Fruit fly (Drosophila melanogaster) whole organism, embryonic: ENCODE results near the gene galla-2.

Source experiments
- Ada2b ChIP-seq: fragments of 200-800 bp; sonication (Bioruptor generic); IDR thresholded peaks from 2 replicates; pipeline ENCODE4 v1.3.6; 2022; ENCODE audit warnings: missing biosample characterization, missing genetic modification characterization
- Atf3 ChIP-seq: fragments of 200-800 bp; sonication (Bioruptor generic); optimal IDR thresholded peaks from 3 replicates; lab custom pipeline; 2016; ENCODE audit warnings: missing biosample characterization, missing genetic modification characterization
- CG10147 ChIP-seq: fragments of 200-800 bp; sonication (Bioruptor generic); optimal IDR thresholded peaks from 2 replicates; lab custom pipeline; 2019; ENCODE audit warnings: missing biosample characterization, mild to moderate bottlenecking, missing genetic modification characterization, moderate library complexity
- CG1529 ChIP-seq: fragments of 200-800 bp; sonication (Bioruptor generic); optimal IDR thresholded peaks from 3 replicates; lab custom pipeline; 2018; ENCODE audit warnings: missing biosample characterization, missing genetic modification characterization
- CG16815 ChIP-seq: fragments of 200-800 bp; sonication (Bioruptor generic); optimal IDR thresholded peaks from 3 replicates; lab custom pipeline; 2017; ENCODE audit warnings: missing biosample characterization, mild to moderate bottlenecking, missing genetic modification characterization
- CG16863 ChIP-seq: fragments of 200-800 bp; sonication (Bioruptor generic); optimal IDR thresholded peaks from 3 replicates; lab custom pipeline; 2016; ENCODE audit warnings: missing biosample characterization, missing genetic modification characterization
- CG17802 ChIP-seq: fragments of 200-800 bp; sonication (Bioruptor generic); optimal IDR thresholded peaks from 2 replicates; lab custom pipeline; 2018; ENCODE audit warnings: missing biosample characterization, mild to moderate bottlenecking, missing genetic modification characterization, moderate library complexity
- CG18011 ChIP-seq: fragments of 200-800 bp; sonication (Bioruptor generic); optimal IDR thresholded peaks from 2 replicates; lab custom pipeline; 2017; ENCODE audit warnings: missing biosample characterization, missing genetic modification characterization, mild to moderate bottlenecking, moderate library complexity, missing genotype
- CG18262 ChIP-seq: fragments of 200-800 bp; optimal IDR thresholded peaks from 3 replicates; lab custom pipeline; 2019; ENCODE audit warnings: missing biosample characterization, mild to moderate bottlenecking, missing genetic modification characterization, moderate library complexity
- CG1832 ChIP-seq: fragments of 200-800 bp; sonication (Bioruptor generic); optimal IDR thresholded peaks from 2 replicates; lab custom pipeline; 2017; ENCODE audit warnings: missing biosample characterization, mild to moderate bottlenecking, missing genetic modification characterization, inconsistent platforms
- CG3065 ChIP-seq: fragments of 200-800 bp; sonication (Bioruptor generic); optimal IDR thresholded peaks from 2 replicates; lab custom pipeline; 2016; ENCODE audit warnings: missing biosample characterization, missing genetic modification characterization
- CG31224 ChIP-seq: fragments of 200-800 bp; sonication (Bioruptor generic); IDR thresholded peaks from 2 replicates; pipeline ENCODE4 v1.3.6; 2022; ENCODE audit warnings: missing biosample characterization, missing genetic modification characterization
- CG31441 ChIP-seq: fragments of 200-800 bp; sonication (Bioruptor generic); IDR thresholded peaks from 2 replicates; pipeline ENCODE4 v1.3.6; 2022; ENCODE audit warnings: missing biosample characterization, missing genetic modification characterization
- CG34422 ChIP-seq: fragments of 200-800 bp; sonication (Bioruptor generic); IDR thresholded peaks from 3 replicates; pipeline ENCODE4 v1.3.6; 2022; ENCODE audit warnings: missing biosample characterization, missing genetic modification characterization
- CG4282 ChIP-seq: fragments of 200-800 bp; sonication (Bioruptor generic); optimal IDR thresholded peaks from 2 replicates; lab custom pipeline; 2016; ENCODE audit warnings: missing biosample characterization, missing genetic modification characterization
- CG4404 ChIP-seq: fragments of 200-800 bp; sonication (Bioruptor generic); IDR thresholded peaks from 2 replicates; pipeline ENCODE4 v1.3.6; 2022; ENCODE audit warnings: missing biosample characterization, missing genetic modification characterization
- CG4424 ChIP-seq: fragments of 200-800 bp; sonication (Bioruptor generic); optimal IDR thresholded peaks from 3 replicates; lab custom pipeline; 2016; ENCODE audit warnings: missing biosample characterization, missing genetic modification characterization
- CG4820 ChIP-seq: fragments of 200-800 bp; sonication (Bioruptor generic); optimal IDR thresholded peaks from 3 replicates; lab custom pipeline; 2016; ENCODE audit warnings: missing biosample characterization, missing genetic modification characterization
- CG7556 ChIP-seq: fragments of 200-800 bp; sonication (Bioruptor generic); optimal IDR thresholded peaks from 2 replicates; lab custom pipeline; 2017; ENCODE audit warnings: missing biosample characterization, mild to moderate bottlenecking, missing genetic modification characterization
- CG7963 ChIP-seq: fragments of 200-800 bp; sonication (Bioruptor generic); IDR thresholded peaks from 3 replicates; pipeline ENCODE4 v1.3.6; 2022; ENCODE audit warnings: missing biosample characterization, missing genetic modification characterization; ENCODE audit not compliant: partially characterized antibody
- CG7987 ChIP-seq: fragments of 200-800 bp; sonication (Bioruptor generic); optimal IDR thresholded peaks from 2 replicates; lab custom pipeline; 2018; ENCODE audit warnings: missing biosample characterization, mild to moderate bottlenecking, missing genetic modification characterization, moderate library complexity
- Dip2 ChIP-seq: fragments of 200-800 bp; sonication (Bioruptor generic); IDR thresholded peaks from 2 replicates; pipeline ENCODE4 v1.3.6; 2022; ENCODE audit warnings: missing biosample characterization, missing genetic modification characterization
- Elba2 ChIP-seq: fragments of 200-800 bp; sonication (Bioruptor generic); optimal IDR thresholded peaks from 3 replicates; lab custom pipeline; 2016; ENCODE audit warnings: missing biosample characterization, missing genetic modification characterization
- Ets65A ChIP-seq: fragments of 200-800 bp; sonication (Bioruptor generic); peaks from one replicate; lab custom pipeline; 2016; ENCODE audit warnings: missing biosample characterization, missing genetic modification characterization
- Fer3 ChIP-seq: fragments of 200-800 bp; sonication (Bioruptor generic); optimal IDR thresholded peaks from 2 replicates; lab custom pipeline; 2018; ENCODE audit warnings: missing biosample characterization, mild to moderate bottlenecking, missing genetic modification characterization, moderate library complexity
- GATAe ChIP-seq: fragments of 200-800 bp; sonication (Bioruptor generic); conservative IDR thresholded peaks from 2 replicates; pipeline ENCODE4 v1.3.6; 2022; ENCODE audit warnings: missing biosample characterization, missing genetic modification characterization
- Hand ChIP-seq: fragments of 200-800 bp; sonication (Bioruptor generic); optimal IDR thresholded peaks from 2 replicates; lab custom pipeline; 2017; ENCODE audit warnings: mild to moderate bottlenecking, missing biosample characterization, missing genetic modification reagents, missing genetic modification characterization
- Med ChIP-seq: fragments of 200-800 bp; sonication (Bioruptor generic); peaks from one replicate; lab custom pipeline; 2016; ENCODE audit warnings: missing biosample characterization, missing genetic modification characterization, mild to moderate bottlenecking, inconsistent platforms, moderate library complexity
- Opbp ChIP-seq: fragments of 200-800 bp; sonication (Bioruptor generic); IDR thresholded peaks from 3 replicates; pipeline ENCODE4 v1.3.6; 2022; ENCODE audit warnings: missing biosample characterization, missing genetic modification characterization; ENCODE audit not compliant: partially characterized antibody
- ase ChIP-seq: fragments of 200-800 bp; sonication (Bioruptor generic); IDR thresholded peaks from 3 replicates; pipeline ENCODE4 v1.3.6; 2022; ENCODE audit warnings: missing biosample characterization, missing genetic modification characterization
- ash1 ChIP-seq: fragments of 200-800 bp; sonication (Bioruptor generic); optimal IDR thresholded peaks from 2 replicates; lab custom pipeline; 2018; ENCODE audit warnings: missing biosample characterization, mild to moderate bottlenecking, missing genetic modification characterization
- bowl ChIP-seq: fragments of 200-800 bp; sonication (Bioruptor generic); IDR thresholded peaks from 2 replicates; pipeline ENCODE4 v1.3.6; 2022; ENCODE audit warnings: missing biosample characterization, missing genetic modification characterization
- chn ChIP-seq: fragments of 200-800 bp; sonication (Bioruptor generic); optimal IDR thresholded peaks from 2 replicates; lab custom pipeline; 2016; ENCODE audit warnings: missing biosample characterization, missing genetic modification characterization
- ci ChIP-seq: fragments of 200-800 bp; sonication (Bioruptor generic); IDR thresholded peaks from 3 replicates; pipeline ENCODE4 v1.3.6; 2022; ENCODE audit warnings: missing biosample characterization, missing genetic modification characterization
- crol ChIP-seq: fragments of 200-800 bp; sonication (Bioruptor generic); IDR thresholded peaks from 2 replicates; pipeline ENCODE4 v1.3.6; 2022; ENCODE audit warnings: missing biosample characterization, missing genetic modification characterization
- crp ChIP-seq, 2 experiments: fragments of 200-800 bp; sonication (Bioruptor generic); optimal IDR thresholded peaks; 2 replicates in 1 of 2; 3 replicates in 1 of 2; lab custom pipeline; 2017; ENCODE audit warnings: missing biosample characterization in 2 of 2, missing genetic modification characterization in 2 of 2, mild to moderate bottlenecking in 1 of 2, moderate library complexity in 1 of 2
- dpn ChIP-seq, 2 experiments: fragments of 200-800 bp; sonication (Bioruptor generic); optimal IDR thresholded peaks; 3 replicates each; lab custom pipeline; 2016; ENCODE audit warnings: missing biosample characterization in 2 of 2, missing genetic modification characterization in 2 of 2
- fu2 ChIP-seq: fragments of 200-800 bp; sonication (Bioruptor generic); optimal IDR thresholded peaks from 2 replicates; lab custom pipeline; 2016; ENCODE audit warnings: missing biosample characterization, missing genetic modification characterization
- grau ChIP-seq: fragments of 200-800 bp; optimal IDR thresholded peaks from 3 replicates; lab custom pipeline; 2019; ENCODE audit warnings: missing biosample characterization, mild to moderate bottlenecking, missing genetic modification characterization, moderate library complexity
- her ChIP-seq: fragments of 200-800 bp; sonication (Bioruptor generic); optimal IDR thresholded peaks from 2 replicates; lab custom pipeline; 2016; ENCODE audit warnings: missing biosample characterization, missing genetic modification characterization
- kni ChIP-seq: fragments of 200-800 bp; sonication (Bioruptor generic); optimal IDR thresholded peaks from 3 replicates; lab custom pipeline; 2017; ENCODE audit warnings: mild to moderate bottlenecking, missing biosample characterization, missing genetic modification reagents, missing genetic modification characterization
- lov ChIP-seq, 2 experiments: fragments of 200-800 bp in 1 of 2; fragments of >200 bp in 1 of 2; sonication (Bioruptor generic) in 1 of 2; IDR thresholded peaks in 1 of 2; optimal IDR thresholded peaks in 1 of 2; 2 replicates in 1 of 2; 3 replicates in 1 of 2; pipeline versions ENCODE4 v1.3.6 to Lab custom; 2017 to 2022; ENCODE audit warnings: missing biosample characterization in 1 of 2, missing genetic modification characterization in 1 of 2
- otp ChIP-seq: fragments of 200-800 bp; sonication (Bioruptor generic); IDR thresholded peaks from 3 replicates; pipeline ENCODE4, ENCODE4 v1.3.6; 2022; ENCODE audit warnings: missing biosample characterization, missing genetic modification characterization
- pros ChIP-seq: fragments of 200-800 bp; sonication (Bioruptor generic); optimal IDR thresholded peaks from 3 replicates; lab custom pipeline; 2019; ENCODE audit warnings: missing biosample characterization, mild to moderate bottlenecking, missing genetic modification characterization, moderate library complexity
- psq ChIP-seq: fragments of 200-800 bp; sonication (Bioruptor generic); optimal IDR thresholded peaks from 2 replicates; lab custom pipeline; 2017; ENCODE audit warnings: missing biosample characterization, missing genetic modification characterization
- ro ChIP-seq: fragments of 200-800 bp; sonication (Bioruptor generic); IDR thresholded peaks from 2 replicates; pipeline ENCODE4 v1.3.6; 2022; ENCODE audit warnings: missing biosample characterization, missing genetic modification characterization
- so ChIP-seq: fragments of 200-800 bp; sonication (Bioruptor generic); IDR thresholded peaks from 3 replicates; pipeline ENCODE4 v1.3.6; 2022; ENCODE audit warnings: missing biosample characterization, missing genetic modification characterization
- sob ChIP-seq: fragments of 200-800 bp; sonication (Bioruptor generic); IDR thresholded peaks from 2 replicates; pipeline ENCODE4 v1.3.6; 2022; ENCODE audit warnings: missing biosample characterization, missing genetic modification characterization
- sug ChIP-seq: fragments of 200-800 bp; optimal IDR thresholded peaks from 2 replicates; lab custom pipeline; 2019; ENCODE audit warnings: missing biosample characterization, mild to moderate bottlenecking, missing genetic modification characterization, moderate library complexity
- tx ChIP-seq: fragments of 200-800 bp; sonication (Bioruptor generic); optimal IDR thresholded peaks from 2 replicates; lab custom pipeline; 2016; ENCODE audit warnings: missing biosample characterization, missing genetic modification characterization

galla-2 gene

dm6 chr3L:10860042-10860643, 22.5 kb upstream of the galla-2 start (continued):
- TF ChIP-seq Opbp (GFP tag; lab: Robert Waterston, UW) (no peak), chn (GFP tag; lab: Kevin White, UChicago) (peak; percentile 33), CG1832 (peak; percentile 37), lov (optimal IDR thresholded peaks at IDR 0.05; lab: Kevin White, UChicago) (no peak), lov (GFP tag; IDR thresholded peaks at IDR 0.05; lab: Robert Waterston, UW) (0 out of 3 replicates have a peak, but pooled peaks have one; percentile 58), Atf3 (GFP tag; lab: Kevin White, UChicago) (no peak), CG4820 (GFP tag; lab: Kevin White, UChicago) (no peak), bowl (GFP tag; lab: Robert Waterston, UW) (no peak), CG7963 (no peak), pros (GFP tag; lab: Kevin White, UChicago) (peak; percentile 62), CG18262 (peak; percentile 31), dpn (GFP tag; optimal IDR thresholded peaks at IDR 0.05; lab: Kevin White, UChicago) (no peak), Dip2 (GFP tag; lab: Robert Waterston, UW) (no peak), sug (tag; lab: Kevin White, UChicago) (peak; percentile 46), CG18011 (GFP tag; lab: Kevin White, UChicago) (no peak), CG4424 (GFP tag; lab: Kevin White, UChicago) (peak; percentile 33), kni (GFP tag; lab: Kevin White, UChicago) (peak; percentile 81), psq (GFP tag; lab: Kevin White, UChicago) (peak; percentile 11), CG34422 (GFP tag; lab: Robert Waterston, UW) (peak; percentile 42; the same call in 1 of the 3 replicates), tx (GFP tag; lab: Kevin White, UChicago) (no peak), Ets65A (GFP tag; lab: Kevin White, UChicago) (no peak), CG7556 (GFP tag; lab: Kevin White, UChicago) (peak; percentile 11), CG4404 (GFP tag; lab: Robert Waterston, UW) (no peak), crol (GFP tag; lab: Robert Waterston, UW) (peak; percentile 21; the same call in 1 of the 2 replicates), CG4282 (peak; percentile 19), so (GFP tag; lab: Robert Waterston, UW) (0 out of 3 replicates have a peak, but pooled peaks have one; percentile 31), CG7987 (peak; percentile 13), CG16815 (GFP tag; lab: Kevin White, UChicago) (no peak), ro (no peak), CG1529 (GFP tag; lab: Kevin White, UChicago) (no peak), crp (GFP tag; optimal IDR thresholded peaks at IDR 0.05; lab: Kevin White, UChicago) (peak in 1 of 2 experiments; percentile 79), CG16863 (GFP tag; lab: Kevin White, UChicago) (no peak), CG17802 (no peak), ash1 (peak; percentile 62), grau (peak; percentile 50), GATAe (GFP tag; lab: Robert Waterston, UW) (no peak), Med (GFP tag; lab: Kevin White, UChicago) (peak; percentile 73), Elba2 (GFP tag; lab: Kevin White, UChicago) (no peak), CG31441 (GFP tag; lab: Robert Waterston, UW) (0 out of 2 replicates have a peak, but pooled peaks have one; percentile 19), otp (GFP tag; lab: Robert Waterston, UW) (0 out of 3 replicates have a peak, but pooled peaks have one; percentile 32), fu2 (no peak), Ada2b (GFP tag; lab: Robert Waterston, UW) (no peak), Hand (GFP tag; lab: Kevin White, UChicago) (no peak), Fer3 (tag; lab: Kevin White, UChicago) (no peak), sob (GFP tag; lab: Robert Waterston, UW) (peak; percentile 22; the same call in 1 of the 2 replicates), ci (GFP tag; lab: Robert Waterston, UW) (peak; percentile 69), CG3065 (GFP tag; lab: Kevin White, UChicago) (peak; percentile 97), ase (GFP tag; lab: Robert Waterston, UW) (no peak), her (GFP tag; lab: Kevin White, UChicago) (peak; percentile 47), CG31224 (GFP tag; lab: Robert Waterston, UW) (peak; percentile 43; the same call in 1 of the 2 replicates), CG10147 (GFP tag; lab: Kevin White, UChicago) (peak; percentile 21)
